Fruit fly (Drosophila melanogaster) whole organism, pupa: ENCODE data around the gene Spn38F.

Experiments used
- CG34367 ChIP-seq: fragments of 200-800 bp; sonication (Bioruptor generic); optimal IDR thresholded peaks from 2 replicates; lab custom pipeline; 2018; ENCODE audit warnings: missing biosample characterization, mild to moderate bottlenecking, missing genetic modification characterization
- CG8301 ChIP-seq: fragments of 200-800 bp; sonication (Bioruptor generic); optimal IDR thresholded peaks from 2 replicates; lab custom pipeline; 2018; ENCODE audit warnings: missing biosample characterization, mild to moderate bottlenecking, missing genetic modification characterization
- Snoo ChIP-seq: fragments of 200-800 bp; sonication (Bioruptor generic); optimal IDR thresholded peaks from 3 replicates; lab custom pipeline; 2017; ENCODE audit warnings: missing biosample characterization, mild to moderate bottlenecking, missing genetic modification characterization, inconsistent platforms
- gl ChIP-seq: fragments of 200-800 bp; sonication (Bioruptor generic); optimal IDR thresholded peaks from 2 replicates; lab custom pipeline; 2018; ENCODE audit warnings: missing biosample characterization, mild to moderate bottlenecking, missing genetic modification characterization
- rn ChIP-seq: fragments of 200-800 bp; sonication (Bioruptor generic); IDR thresholded peaks from 2 replicates; pipeline ENCODE4 v1.3.6; 2022; ENCODE audit warnings: missing biosample characterization, missing genetic modification characterization

- TF ChIP-seq CG34367 (tag; lab: Kevin White, UChicago) = no peak
- TF ChIP-seq rn (GFP tag; lab: Robert Waterston, UW) = no peak
- TF ChIP-seq gl (tag; lab: Kevin White, UChicago) = no peak
- TF ChIP-seq Snoo = peak; percentile 36
- no peak for TF ChIP-seq CG8301
Measured at dm6 chr2L:20793881-20794280, 43.9 kb downstream of the Spn38F start.
